Worm (Caenorhabditis elegans) whole organism, midembryonic: ENCODE data around the gene gly-13.

Source experiments
- T22C8.4 ChIP-seq: fragments of 200-800 bp; sonication (Bioruptor generic); IDR thresholded peaks from 2 replicates; pipeline ENCODE4 v1.3.6; 2022; ENCODE audit warnings: missing genetic modification characterization, missing compliant biosample characterization
- cog-1 ChIP-seq: sonication (generic microtip); optimal IDR thresholded peaks from 2 replicates; lab custom pipeline; 2016; ENCODE audit warnings: missing genetic modification characterization, missing compliant biosample characterization
- flt-1 ChIP-seq: fragments of 200-800 bp; sonication (Bioruptor generic); IDR thresholded peaks from 2 replicates; pipeline ENCODE4 v1.3.6; 2022; ENCODE audit warnings: missing genetic modification characterization, missing compliant biosample characterization
- klf-2 ChIP-seq: fragments of 200-800 bp; sonication (Bioruptor generic); conservative IDR thresholded peaks from 2 replicates; pipeline ENCODE4 v1.3.6; 2022; ENCODE audit warnings: missing genetic modification reagents, missing genetic modification characterization, missing compliant biosample characterization
- med-1 ChIP-seq: sonication (generic microtip); optimal IDR thresholded peaks from 2 replicates; lab custom pipeline; 2017; ENCODE audit warnings: missing genetic modification characterization, mild to moderate bottlenecking, missing compliant biosample characterization, antibody characterized with exemption, missing genetic modification reagents; ENCODE audit not compliant: insufficient read depth
- ref-1 ChIP-seq: fragments of 200-800 bp; sonication (Bioruptor generic); conservative IDR thresholded peaks from 2 replicates; pipeline ENCODE4 v1.3.6; 2022; ENCODE audit warnings: missing genetic modification reagents, missing genetic modification characterization, missing compliant biosample characterization
- tab-1 ChIP-seq: fragments of 200-800 bp; sonication (Bioruptor generic); IDR thresholded peaks from 2 replicates; pipeline ENCODE4 v1.3.6; 2022; ENCODE audit warnings: missing genetic modification characterization, missing compliant biosample characterization
- ztf-23 ChIP-seq: fragments of 200-800 bp; sonication (Bioruptor generic); IDR thresholded peaks from 2 replicates; pipeline ENCODE4 v1.3.6; 2022; ENCODE audit warnings: missing genetic modification reagents, missing genetic modification characterization, missing compliant biosample characterization
- ztf-29 ChIP-seq: fragments of 200-800 bp; sonication (Bioruptor generic); IDR thresholded peaks from 2 replicates; pipeline ENCODE4 v1.3.6; 2022; ENCODE audit warnings: missing genetic modification reagents, missing genetic modification characterization, missing compliant biosample characterization

ce11 chrX:9337832-9338231, 41.4 kb upstream of the gly-13 start:
- TF ChIP-seq klf-2 (no peak), med-1 (no peak), ztf-23 (GFP tag; lab: Robert Waterston, UW) (peak; percentile 72; the same call in 1 of the 2 replicates), T22C8.4 (no peak; the same call in 1 of the 2 replicates), tab-1 (GFP tag; lab: Robert Waterston, UW) (no peak; the same call in 1 of the 2 replicates), flt-1 (GFP tag; lab: Robert Waterston, UW) (peak; percentile 73; the same call in 1 of the 2 replicates), ref-1 (GFP tag; lab: Robert Waterston, UW) (no peak), ztf-29 (GFP tag; lab: Robert Waterston, UW) (no peak), cog-1 (tag; lab: Kevin White, UChicago) (peak; percentile 57)
